Worm (Caenorhabditis elegans): ENCODE results near the gene abhd-3.2.

Gene abhd-3.2

DNA sequence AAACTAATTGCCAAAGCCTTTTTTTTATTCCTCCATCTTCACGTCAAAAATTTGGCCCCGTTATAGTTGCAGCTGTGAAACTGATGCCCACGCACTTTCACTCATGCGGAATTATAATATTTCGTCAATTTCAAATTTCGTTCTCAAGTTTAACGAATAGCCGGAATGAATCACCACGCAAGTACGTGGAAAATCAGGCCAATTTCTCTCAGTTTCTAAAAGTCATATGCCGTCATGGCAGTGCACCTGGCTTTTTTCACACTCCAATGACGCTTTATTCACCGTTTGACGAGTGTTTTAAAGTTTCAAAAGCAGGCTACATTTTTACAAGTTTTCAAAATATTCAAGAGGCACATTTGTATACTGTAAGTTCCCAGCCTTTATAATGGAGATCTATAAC is 29.9 kb downstream of the abhd-3.2 start:
- no peak for TF ChIP-seq lsl-1 (GFP tag; optimal IDR thresholded peaks at IDR 0.05)
- TF ChIP-seq lin-54 (GFP tag; optimal IDR thresholded peaks at IDR 0.05): no peak
- TF ChIP-seq F57A8.1 (GFP tag; optimal IDR thresholded peaks at IDR 0.05): no peak
- no peak for TF ChIP-seq F39B2.1 (GFP tag; IDR thresholded peaks at IDR 0.05)
- no peak for TF ChIP-seq tbx-9 (tag; optimal IDR thresholded peaks at IDR 0.05; ENCODE audit: borderline replicate concordance)
- TF ChIP-seq sptf-2 (GFP tag; optimal IDR thresholded peaks at IDR 0.05): no peak
- no peak for TF ChIP-seq D2030.7 (GFP tag; IDR thresholded peaks at IDR 0.05)
- no peak for TF ChIP-seq F22D6.2 (tag; optimal IDR thresholded peaks at IDR 0.05)
- no peak for TF ChIP-seq dpff-1 (tag; optimal IDR thresholded peaks at IDR 0.05)

DNA sequence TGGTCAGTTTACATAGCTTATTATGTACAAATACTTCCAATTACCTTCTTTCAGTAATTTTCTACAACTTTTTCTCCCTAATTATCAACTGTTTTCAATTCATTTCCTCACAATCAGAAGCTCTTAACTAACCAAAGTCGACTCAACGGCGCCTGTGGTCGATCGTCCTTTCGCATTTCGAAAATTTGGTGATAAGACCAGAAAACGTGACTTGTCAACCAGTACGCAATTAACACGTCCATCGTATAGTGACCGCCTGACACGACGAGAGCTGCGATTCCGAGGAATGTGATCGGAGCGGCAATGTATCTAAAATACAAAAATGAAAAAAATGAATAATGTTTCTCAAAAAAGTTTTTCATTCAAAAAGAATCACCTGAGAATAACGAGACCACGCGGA is 32.1 kb downstream of the abhd-3.2 start:
- TF ChIP-seq dox-1 (GFP tag; IDR thresholded peaks at IDR 0.05) (peak; percentile 52), ets-4 (GFP tag; optimal IDR thresholded peaks at IDR 0.05) (no peak), aptf-2 (GFP tag; conservative IDR thresholded peaks at IDR 0.05) (no peak), Y95B8A.8 (GFP tag; IDR thresholded peaks at IDR 0.05) (no peak), ceh-100 (GFP tag; IDR thresholded peaks at IDR 0.05) (no peak), sptf-2 (GFP tag; optimal IDR thresholded peaks at IDR 0.05) (no peak), hsf-1 (GFP tag; IDR thresholded peaks at IDR 0.05) (no peak), F52B5.7 (tag; optimal IDR thresholded peaks at IDR 0.05) (no peak), K12H6.12 (tag; optimal IDR thresholded peaks at IDR 0.05) (no peak), D2030.7 (GFP tag; IDR thresholded peaks at IDR 0.05) (no peak), let-607 (tag; optimal IDR thresholded peaks at IDR 0.05) (peak in 1 of 2 experiments; percentile 45), lir-1 (GFP tag; conservative IDR thresholded peaks at IDR 0.05) (no peak), ceh-40 (GFP tag; IDR thresholded peaks at IDR 0.05) (no peak), ztf-6 (GFP tag; IDR thresholded peaks at IDR 0.05) (no peak), akir-1 (GFP tag; optimal IDR thresholded peaks at IDR 0.05) (no peak), lsl-1 (GFP tag; optimal IDR thresholded peaks at IDR 0.05) (no peak), bed-1 (GFP tag; IDR thresholded peaks at IDR 0.05) (no peak), nhr-80 (tag; optimal IDR thresholded peaks at IDR 0.05) (peak; percentile 88), attf-6 (GFP tag; IDR thresholded peaks at IDR 0.05) (no peak), lin-54 (GFP tag; optimal IDR thresholded peaks at IDR 0.05) (no peak), egl-44 (GFP tag; IDR thresholded peaks at IDR 0.05) (0 out of 2 replicates have a peak, but pooled peaks have one; percentile 24), somi-1 (GFP tag; optimal IDR thresholded peaks at IDR 0.05) (no peak), ztf-3 (GFP tag; optimal IDR thresholded peaks at IDR 0.05) (no peak), lsy-27 (tag; optimal IDR thresholded peaks at IDR 0.05; ENCODE audit: borderline replicate concordance, insufficient read depth) (no peak), B0035.1 (tag; optimal IDR thresholded peaks at IDR 0.05) (no peak), snpc-1.3 (tag; optimal IDR thresholded peaks at IDR 0.05; ENCODE audit: insufficient read depth) (no peak), rcor-1 (GFP tag; IDR thresholded peaks at IDR 0.05) (no peak), cebp-1 (GFP tag; IDR thresholded peaks at IDR 0.05) (peak; percentile 21; the same call in 1 of the 2 replicates), cebp-1 (tag; optimal IDR thresholded peaks at IDR 0.05) (peak; percentile 37), fkh-3 (tag; optimal IDR thresholded peaks at IDR 0.05) (no peak)

DNA sequence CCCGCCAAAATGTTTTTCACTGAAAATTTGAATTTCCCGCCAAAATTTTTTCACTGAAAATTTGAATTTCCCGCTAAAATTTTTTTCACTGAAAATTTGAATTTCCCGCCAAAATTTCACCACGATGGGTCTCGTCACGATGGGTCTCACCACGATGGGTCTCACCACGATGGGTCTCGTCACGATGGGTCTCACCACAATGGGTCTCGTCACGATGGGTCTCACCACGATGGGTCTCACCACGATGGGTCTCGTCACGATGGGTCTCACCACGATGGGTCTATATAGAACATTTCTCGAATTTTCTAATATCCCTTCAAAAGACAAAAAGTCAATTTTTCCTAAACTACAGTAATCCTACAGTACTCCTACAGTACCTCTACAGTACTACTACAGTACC is 34.1 kb downstream of the abhd-3.2 start:
- TF ChIP-seq hsf-1 (GFP tag; IDR thresholded peaks at IDR 0.05): peak; percentile 53; the same call in 1 of the 2 replicates
- peak; percentile 83; the same call in 1 of the 2 replicates for TF ChIP-seq madf-3 (GFP tag; IDR thresholded peaks at IDR 0.05)
- TF ChIP-seq ceh-58 (GFP tag; IDR thresholded peaks at IDR 0.05): 0 out of 2 replicates have a peak, but pooled peaks have one; percentile 34
- peak; percentile 40; the same call in 1 of the 2 replicates for TF ChIP-seq F33H1.4 (GFP tag; IDR thresholded peaks at IDR 0.05)
- TF ChIP-seq Y56A3A.18 (GFP tag; IDR thresholded peaks at IDR 0.05): 0 out of 2 replicates have a peak, but pooled peaks have one; percentile 48
- 0 out of 2 replicates have a peak, but pooled peaks have one; percentile 46 for TF ChIP-seq Y95B8A.8 (GFP tag; IDR thresholded peaks at IDR 0.05)
- peak; percentile 57; the same call in 1 of the 2 replicates for TF ChIP-seq nfyb-1 (GFP tag; IDR thresholded peaks at IDR 0.05)
- 0 out of 2 replicates have a peak, but pooled peaks have one; percentile 8 for TF ChIP-seq D2030.7 (GFP tag; IDR thresholded peaks at IDR 0.05)

Data from whole organism, young adult.